Worm (Caenorhabditis elegans) whole organism, mixed stage, embryonic: ENCODE data around the gene gcy-8.

Experiments
- nhr-76 ChIP-seq: sonication (generic microtip); optimal IDR thresholded peaks from 2 replicates; lab custom pipeline; 2017; ENCODE audit warnings: missing biosample characterization, missing genetic modification characterization
- unc-39 ChIP-seq: fragments of 150-350 bp; optimal IDR thresholded peaks from 2 replicates; lab custom pipeline; 2014; ENCODE audit warnings: missing biosample characterization, missing genetic modification characterization

ce11 chrIV:7938834-7939233, 10.9 kb downstream of the gcy-8 start, which contains the start of gene F20D12.7:
- no peak for TF ChIP-seq unc-39 (tag; lab: Kevin White, UChicago)
- no peak for TF ChIP-seq nhr-76
